Fruit fly (Drosophila melanogaster): ENCODE measurements around the gene CG9427.

CG9427 gene

DNA sequence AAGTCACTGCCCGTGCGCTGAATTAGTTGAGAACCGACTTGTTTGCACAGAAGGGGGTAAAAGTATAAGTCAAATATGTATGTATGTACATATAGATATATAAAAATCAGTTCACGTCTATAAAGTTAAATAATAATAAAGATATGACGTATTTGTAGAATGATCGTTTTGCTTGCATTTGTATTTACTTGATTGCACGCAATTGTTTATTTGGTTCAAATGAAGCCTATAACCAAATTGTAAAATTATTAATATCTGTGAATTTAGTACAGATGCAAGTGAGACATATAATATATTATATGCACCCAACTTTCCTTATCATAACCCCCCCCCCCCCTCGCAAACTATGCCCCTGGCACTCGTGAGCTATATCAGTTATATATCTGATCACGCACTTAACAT, 26.2 kb downstream of the CG9427 start:
- TF ChIP-seq CG17801 (GFP tag; optimal IDR thresholded peaks at IDR 0.05; ENCODE audit: partially characterized antibody): peak; percentile 74

DNA sequence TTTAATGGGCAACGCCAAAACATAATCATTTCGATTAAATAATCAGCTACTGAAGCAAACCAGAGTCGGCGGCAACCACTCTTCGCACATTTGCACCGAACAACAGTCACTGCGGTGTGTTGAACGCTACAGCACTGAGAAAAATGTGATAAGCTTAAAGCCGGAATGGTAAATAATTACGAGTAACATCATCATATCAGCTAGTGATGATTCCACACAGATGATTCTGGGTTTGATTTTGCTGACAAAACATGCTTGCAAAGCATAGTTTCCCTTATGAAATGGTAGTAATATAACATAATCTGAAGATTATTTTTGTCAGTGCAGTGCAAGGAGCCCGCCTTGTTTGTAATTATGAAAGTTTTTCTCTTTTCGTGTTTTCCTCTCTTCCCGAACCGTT, 28.6 kb downstream of the CG9427 start:
- TF ChIP-seq CG17801 (GFP tag; optimal IDR thresholded peaks at IDR 0.05; ENCODE audit: partially characterized antibody): no peak

DNA sequence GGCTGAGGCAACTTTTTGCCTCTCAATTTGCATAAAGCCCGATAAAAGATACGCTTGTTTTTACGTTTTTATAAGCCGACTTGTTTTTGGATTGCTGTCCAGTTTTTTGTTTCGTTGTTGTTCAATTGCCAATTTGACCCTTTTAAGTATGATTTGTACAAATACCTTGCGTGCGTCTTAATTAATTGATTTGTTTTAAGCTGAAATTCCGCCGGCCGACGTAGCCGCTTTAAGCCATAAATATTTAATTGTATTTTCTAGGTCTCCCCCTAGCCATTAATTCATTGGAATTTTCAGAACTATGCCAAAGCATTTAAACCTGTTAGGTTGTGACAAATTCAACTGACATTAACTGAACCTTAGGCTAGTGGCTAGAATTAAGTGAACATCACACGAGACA, 30.1 kb downstream of the CG9427 start:
- no peak for TF ChIP-seq CG17801 (GFP tag; optimal IDR thresholded peaks at IDR 0.05; ENCODE audit: partially characterized antibody)

DNA sequence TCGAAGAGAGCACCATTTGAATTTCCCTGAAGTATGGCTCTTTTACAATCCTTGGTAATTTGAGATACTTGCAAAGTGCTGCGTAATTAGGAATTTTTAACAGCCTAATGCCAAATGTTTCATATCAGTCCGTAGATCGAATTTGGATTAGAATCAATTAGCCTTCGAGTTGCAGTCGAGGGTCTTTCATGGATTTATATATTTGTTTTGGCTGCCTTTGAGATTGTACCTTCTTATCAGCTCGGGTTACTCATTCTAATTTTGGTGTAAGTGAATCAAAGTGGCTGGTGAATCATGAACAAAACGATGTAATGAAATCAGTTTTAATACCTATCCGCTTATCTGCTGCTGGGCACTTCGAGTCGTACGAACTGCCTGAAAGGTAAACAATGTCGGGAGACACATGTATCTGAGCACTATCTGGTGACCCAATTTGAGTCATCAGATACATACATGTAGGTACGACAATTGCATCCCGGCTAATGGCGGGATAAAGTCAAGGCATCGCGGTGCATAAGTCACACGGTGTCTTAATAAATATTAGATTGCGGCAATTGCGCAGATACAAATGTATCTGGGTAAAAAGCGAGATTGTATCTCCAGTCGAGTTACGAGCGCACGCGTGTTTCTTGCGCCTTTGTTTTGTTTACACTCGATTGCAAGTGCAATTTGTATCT, 30.9 kb downstream of the CG9427 start:
- no peak for TF ChIP-seq CG17801 (GFP tag; optimal IDR thresholded peaks at IDR 0.05; ENCODE audit: partially characterized antibody)

DNA sequence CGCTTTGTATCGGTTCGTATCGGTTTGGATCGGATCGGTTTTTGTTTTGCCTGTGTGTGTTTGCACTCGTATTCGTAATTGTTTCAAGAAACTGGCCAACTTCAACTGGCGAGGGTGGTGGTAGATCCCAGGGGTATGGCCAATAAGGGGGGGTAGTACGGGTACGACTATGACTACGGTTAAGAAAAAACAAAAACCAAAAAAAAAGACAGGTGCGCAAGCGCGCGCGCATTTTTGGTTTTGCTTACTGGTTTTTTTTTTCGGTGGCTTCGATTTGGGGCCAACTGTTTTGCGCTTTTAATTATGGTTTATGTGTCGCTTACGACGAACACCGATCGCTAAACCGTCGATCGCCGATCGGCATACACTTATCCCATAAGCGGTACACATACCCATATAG, 31.9 kb downstream of the CG9427 start:
- TF ChIP-seq CG17801 (GFP tag; optimal IDR thresholded peaks at IDR 0.05; ENCODE audit: partially characterized antibody): no peak

DNA sequence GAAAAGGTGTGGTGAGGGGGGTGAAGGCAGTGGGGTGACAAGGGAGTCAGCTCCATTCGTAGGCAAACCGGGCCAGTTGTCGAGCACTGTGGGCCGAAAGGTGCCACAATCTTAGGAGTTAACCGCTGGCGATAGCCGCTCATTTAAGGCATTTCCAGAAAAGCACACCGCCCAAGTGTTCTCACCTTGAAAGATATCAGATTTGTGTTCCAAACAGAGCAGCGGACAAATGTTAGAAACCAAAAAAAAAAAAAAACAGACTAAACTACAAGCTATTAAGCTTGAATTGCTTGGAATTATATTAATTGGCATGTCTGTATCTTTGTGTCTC, 32.5 kb downstream of the CG9427 start:
- TF ChIP-seq CG17801 (GFP tag; optimal IDR thresholded peaks at IDR 0.05; ENCODE audit: partially characterized antibody): no peak

DNA sequence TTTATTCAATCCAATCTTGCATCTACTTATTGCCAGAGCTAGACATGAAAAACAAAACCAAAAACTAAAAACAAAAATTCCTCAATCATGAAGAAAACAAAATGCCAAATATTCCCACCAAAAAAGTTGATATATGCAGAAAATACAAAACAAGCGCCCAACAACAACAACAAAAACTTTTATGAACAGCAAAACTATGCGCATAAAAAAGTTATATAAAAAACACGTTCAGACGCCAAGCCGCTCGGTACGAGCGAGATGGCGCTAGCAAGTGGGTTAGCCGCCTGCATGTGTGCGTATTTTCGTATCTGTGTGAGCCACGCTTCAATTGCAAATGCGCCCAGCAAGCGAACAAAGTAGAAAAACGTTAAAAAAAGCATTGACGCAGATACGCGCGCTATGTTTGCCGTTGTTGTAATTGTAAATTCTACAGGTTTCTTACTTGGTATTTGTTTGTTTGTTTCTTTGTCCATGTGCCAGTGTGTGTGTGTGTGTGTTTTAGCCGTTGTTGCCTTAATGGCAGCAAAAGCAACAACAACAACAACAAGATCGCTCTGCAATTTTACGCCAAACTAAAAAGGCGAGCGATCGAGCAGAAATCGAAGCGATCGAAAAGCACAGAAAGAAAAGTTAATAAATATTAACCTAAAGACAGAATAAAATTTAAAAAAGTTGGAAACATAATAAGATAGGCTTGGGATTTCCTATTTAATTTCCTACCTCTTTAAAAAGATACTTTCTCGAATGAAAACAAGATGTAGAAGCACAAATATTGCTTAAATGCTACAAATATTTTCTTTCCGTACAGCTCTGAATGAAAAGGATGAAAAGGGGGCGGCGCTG, 33.1 kb downstream of the CG9427 start:
- TF ChIP-seq CG17801 (GFP tag; optimal IDR thresholded peaks at IDR 0.05; ENCODE audit: partially characterized antibody): peak; percentile 80

DNA sequence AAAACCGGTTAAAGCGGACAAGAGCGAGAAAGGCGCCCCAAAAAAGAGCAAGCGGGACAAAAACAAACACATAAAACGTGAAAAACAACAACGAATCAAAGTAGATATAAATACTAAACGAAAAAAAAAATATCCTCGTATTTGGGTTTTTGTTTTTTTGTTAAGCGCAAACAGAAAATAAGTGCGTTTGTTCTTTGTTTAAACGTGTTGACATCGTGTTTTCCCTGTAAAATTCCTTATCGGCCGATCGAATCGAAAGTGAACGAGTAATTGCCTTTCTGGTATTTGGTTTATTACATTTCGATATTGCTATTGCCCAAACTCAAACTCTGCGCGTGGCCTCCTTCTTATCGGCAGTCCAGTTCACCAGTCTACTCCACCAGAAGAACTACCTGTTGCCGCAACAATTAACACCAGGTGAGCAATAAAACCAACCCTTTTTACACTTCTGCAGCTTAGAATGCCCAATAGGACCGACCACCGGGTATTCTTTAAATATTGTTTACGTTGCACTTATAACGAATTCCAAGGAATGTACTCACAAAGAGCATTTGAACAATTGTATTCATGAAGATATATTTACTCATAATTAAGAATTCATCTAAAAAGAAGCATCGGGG, 34.9 kb downstream of the CG9427 start:
- TF ChIP-seq CG17801 (GFP tag; optimal IDR thresholded peaks at IDR 0.05; ENCODE audit: partially characterized antibody): no peak

DNA sequence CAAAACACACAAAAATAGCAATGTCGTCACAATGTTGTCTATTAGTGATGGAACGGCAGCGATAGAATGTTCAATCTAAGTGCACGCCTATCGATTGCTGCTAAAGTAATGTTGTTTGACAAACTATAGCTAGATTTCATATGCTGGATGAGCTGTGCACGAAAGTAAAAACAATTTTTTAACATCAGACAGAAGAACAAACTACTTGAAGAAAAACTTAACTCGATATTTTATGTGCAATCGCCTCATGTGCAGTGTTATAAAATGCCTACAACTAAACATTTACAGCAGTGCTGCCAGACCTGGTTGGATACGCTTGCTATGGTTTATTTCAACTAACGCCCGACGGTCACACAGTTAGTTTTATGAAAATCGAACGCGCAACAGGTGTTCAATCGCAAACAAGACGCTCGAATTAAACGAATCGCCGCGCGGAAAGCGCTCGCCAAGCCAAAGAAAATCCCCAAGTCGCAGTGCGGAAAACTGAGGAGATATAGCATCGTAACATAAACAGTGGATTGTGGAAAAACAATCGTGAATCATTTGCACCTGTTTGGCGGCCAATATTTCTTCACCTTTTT, 35.7 kb downstream of the CG9427 start, which contains the start of the genes bocks and CG8312:
Gene bocks (minus strand): TSS at position 51 of the 581 bp plus-strand sequence.
Gene CG8312 (plus strand): TSS at position 358 of the 581 bp plus-strand sequence.
- peak; percentile 40 for TF ChIP-seq CG17801 (GFP tag; optimal IDR thresholded peaks at IDR 0.05; ENCODE audit: partially characterized antibody)

DNA sequence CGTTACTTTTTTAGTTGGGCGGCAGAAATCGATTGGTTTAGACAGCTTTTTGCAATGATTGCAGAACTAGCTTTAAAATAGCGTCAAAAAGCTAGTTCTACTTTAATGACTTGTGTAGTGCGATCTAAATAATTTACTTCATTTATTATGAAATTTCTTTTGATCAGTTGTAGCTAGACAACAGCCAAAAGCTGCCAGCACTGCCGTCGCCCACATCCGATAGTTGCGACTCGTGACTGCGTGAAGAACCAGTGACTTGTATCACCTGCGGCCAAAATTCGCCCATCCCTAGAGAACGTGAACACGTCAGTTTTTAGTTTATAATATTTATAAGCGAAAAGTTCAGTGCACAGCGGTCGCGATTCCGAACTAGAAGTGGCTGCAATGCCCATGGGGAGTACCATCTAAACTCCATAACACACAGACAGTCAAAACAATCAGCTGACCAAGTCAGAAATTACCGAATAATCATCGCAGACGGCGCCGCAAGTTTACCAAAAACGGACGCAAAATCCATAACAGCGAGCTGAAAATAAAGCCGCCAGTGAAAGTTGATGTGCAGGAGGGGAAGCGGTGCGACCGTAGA, 40.0 kb downstream of the CG9427 start, which contains the start of gene P58IPK:
Gene P58IPK (plus strand): TSS at position 280 of the 586 bp plus-strand sequence.
- peak; percentile 36 for TF ChIP-seq CG17801 (GFP tag; optimal IDR thresholded peaks at IDR 0.05; ENCODE audit: partially characterized antibody)

DNA sequence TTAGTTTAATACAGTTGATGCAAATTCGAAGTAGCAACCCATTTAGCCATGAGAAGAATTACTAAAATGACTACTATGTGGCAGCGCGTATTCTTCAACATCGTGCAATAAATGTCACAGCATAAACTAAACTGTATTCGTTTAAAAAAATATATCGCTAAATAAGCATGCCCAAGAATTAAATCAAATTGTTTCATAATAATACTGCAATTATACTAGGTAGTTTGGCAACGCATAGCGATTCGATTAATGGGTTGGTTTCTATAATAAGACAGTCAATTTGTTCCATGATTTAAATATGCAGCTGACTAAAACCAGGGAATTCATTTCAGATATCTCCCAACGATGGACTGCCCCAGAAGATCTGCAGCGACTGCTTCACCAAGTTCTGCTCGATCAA, 43.6 kb downstream of the CG9427 start, which contains the start of gene CG33654:
Gene CG33654 (minus strand): TSS at position 101 of the 400 bp plus-strand sequence.
- no peak for TF ChIP-seq CG17801 (GFP tag; optimal IDR thresholded peaks at IDR 0.05; ENCODE audit: partially characterized antibody)

DNA sequence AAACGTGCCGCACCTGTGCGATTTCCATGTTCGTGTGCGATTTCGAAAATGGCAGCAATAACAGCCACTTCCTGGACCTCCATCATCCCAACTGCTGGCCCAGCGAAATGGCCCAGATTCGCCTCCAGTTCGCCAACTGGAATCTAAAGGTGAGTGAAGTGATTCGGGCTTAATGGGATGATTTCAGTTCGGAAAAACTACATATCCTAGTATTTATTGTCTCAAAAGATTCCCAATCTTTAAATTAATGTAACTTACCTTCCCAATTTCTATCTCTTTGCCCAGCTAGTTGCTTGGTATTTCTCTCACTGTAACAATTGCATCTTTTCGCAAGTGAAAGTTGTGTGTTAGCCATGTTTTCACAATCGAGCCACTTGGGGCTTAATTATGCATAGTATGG, 44.8 kb downstream of the CG9427 start:
- TF ChIP-seq CG17801 (GFP tag; optimal IDR thresholded peaks at IDR 0.05; ENCODE audit: partially characterized antibody): no peak

DNA sequence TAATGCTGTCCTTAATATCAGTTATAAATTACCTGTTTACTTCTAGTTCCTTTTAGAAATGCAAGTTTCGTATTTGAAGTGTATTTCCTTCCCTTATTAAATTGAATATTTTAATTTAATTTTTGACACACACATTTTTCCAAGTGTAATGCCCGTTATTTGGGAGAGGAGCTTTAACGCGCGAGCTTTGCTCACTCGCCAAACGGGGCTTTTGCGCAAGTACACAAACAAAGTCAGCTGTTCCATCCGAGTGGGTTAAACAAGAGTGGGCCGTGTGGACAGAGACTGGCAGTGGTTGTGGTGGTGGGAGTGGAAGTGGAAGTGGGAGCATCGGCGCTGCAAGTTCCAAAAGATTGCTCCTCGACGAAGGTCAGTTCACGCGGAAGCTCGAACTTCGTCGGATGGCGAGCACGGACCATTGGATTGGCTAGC, 45.6 kb downstream of the CG9427 start, which contains the start of gene CG8301:
Gene CG8301 (plus strand): TSS at position 218 of the 432 bp plus-strand sequence.
- peak; percentile 57 for TF ChIP-seq CG17801 (GFP tag; optimal IDR thresholded peaks at IDR 0.05; ENCODE audit: partially characterized antibody)

DNA sequence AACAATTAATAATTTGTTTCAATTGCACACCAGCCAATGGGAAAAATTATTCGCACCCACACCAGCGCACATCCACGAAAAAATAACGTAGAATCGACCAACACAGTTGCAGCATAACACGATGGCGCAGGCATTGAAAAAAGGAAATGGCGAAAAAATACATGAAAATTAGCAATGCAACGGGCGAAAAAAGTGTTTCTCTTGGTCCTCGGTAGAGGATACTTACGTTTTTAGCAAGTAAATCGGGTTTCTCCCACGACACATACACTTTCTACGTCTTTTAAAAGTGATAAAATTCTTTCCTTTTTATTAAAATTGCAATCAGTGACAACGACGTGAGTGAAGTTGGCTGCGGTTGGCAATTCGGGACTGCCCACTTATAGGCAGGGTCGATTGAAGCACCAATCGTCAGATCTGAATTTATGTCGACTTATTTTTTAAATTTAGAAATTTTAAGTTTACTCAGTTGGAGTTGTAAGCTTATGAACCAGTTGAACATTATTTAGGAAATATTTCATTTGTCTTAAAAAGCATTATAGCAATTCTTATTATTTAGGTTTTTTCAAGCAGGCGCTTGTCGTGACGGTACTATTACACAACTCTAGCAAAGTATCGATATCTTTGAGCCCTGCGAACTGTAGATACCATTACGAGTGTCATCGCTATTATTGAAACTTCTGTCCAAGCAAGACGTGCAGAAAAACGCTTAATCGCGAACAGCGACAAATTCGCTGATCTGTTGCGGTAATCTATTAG, 49.2 kb downstream of the CG9427 start, which contains the start of the genes Kap-alpha3 and Son:
Gene Kap-alpha3 (minus strand): TSS at position 352 of the 756 bp plus-strand sequence.
Gene Son (plus strand): TSS at position 661 of the 756 bp plus-strand sequence.
- TF ChIP-seq CG17801 (GFP tag; optimal IDR thresholded peaks at IDR 0.05; ENCODE audit: partially characterized antibody): peak; percentile 90
